Worm (Caenorhabditis elegans) whole organism, L2 larva: Measurements from ENCODE around the gene Y20C6A.1.
"Not testable (repeated sequence)": the region's sequence is repeated elsewhere in the genome, so short reads cannot be mapped to it uniquely, and the experiment has no call there.

Source experiments
- C34F6.9 ChIP-seq: fragments of 150-350 bp; optimal IDR thresholded peaks from 2 replicates; lab custom pipeline; 2014; ENCODE audit warnings: missing biosample characterization, missing genetic modification characterization
- F13H6.1 ChIP-seq: sonication (generic microtip); optimal IDR thresholded peaks from 2 replicates; lab custom pipeline; 2016; ENCODE audit warnings: missing genetic modification characterization, missing compliant biosample characterization
- R02D3.7 ChIP-seq: fragments of 150-350 bp; optimal IDR thresholded peaks from 2 replicates; lab custom pipeline; 2014; ENCODE audit warnings: missing biosample characterization, missing genetic modification characterization
- alr-1 ChIP-seq: fragments of 150-350 bp; optimal IDR thresholded peaks from 2 replicates; lab custom pipeline; 2014; ENCODE audit warnings: missing biosample characterization, missing genetic modification characterization
- aly-2 ChIP-seq: fragments of 150-350 bp; optimal IDR thresholded peaks from 2 replicates; lab custom pipeline; 2014; ENCODE audit warnings: missing biosample characterization, missing genetic modification characterization
- blmp-1 ChIP-seq: sonication (generic microtip); optimal IDR thresholded peaks from 2 replicates; lab custom pipeline; 2017; ENCODE audit warnings: missing genetic modification characterization, mild to moderate bottlenecking, missing compliant biosample characterization, antibody characterized with exemption, moderate library complexity; ENCODE audit not compliant: insufficient read depth
- ceh-16 ChIP-seq: fragments of 150-350 bp; optimal IDR thresholded peaks from 2 replicates; lab custom pipeline; 2014; ENCODE audit warnings: missing biosample characterization, missing genetic modification characterization
- ceh-82 ChIP-seq: fragments of 150-350 bp; optimal IDR thresholded peaks from 2 replicates; lab custom pipeline; 2014; ENCODE audit warnings: missing biosample characterization, missing genetic modification characterization
- crh-2 ChIP-seq: sonication (generic microtip); optimal IDR thresholded peaks from 2 replicates; lab custom pipeline; 2017; ENCODE audit warnings: missing biosample characterization, missing genetic modification characterization
- dmd-4 ChIP-seq: sonication (generic microtip); optimal IDR thresholded peaks from 2 replicates; lab custom pipeline; 2017; ENCODE audit warnings: missing biosample characterization, missing genetic modification characterization
- elt-1 ChIP-seq: fragments of 150-350 bp; optimal IDR thresholded peaks from 2 replicates; lab custom pipeline; 2014; ENCODE audit warnings: missing biosample characterization, missing genetic modification characterization
- fos-1 ChIP-seq: fragments of 150-350 bp; optimal IDR thresholded peaks from 2 replicates; lab custom pipeline; 2014; ENCODE audit warnings: missing biosample characterization, missing genetic modification characterization
- gmeb-1 ChIP-seq: fragments of 150-350 bp; optimal IDR thresholded peaks from 2 replicates; lab custom pipeline; 2014; ENCODE audit warnings: missing biosample characterization, missing genetic modification characterization
- lin-11 ChIP-seq: fragments of 150-350 bp; sonication (generic microtip); optimal IDR thresholded peaks from 2 replicates; lab custom pipeline; 2014; ENCODE audit warnings: missing biosample characterization, missing genetic modification characterization, inconsistent platforms, mixed read lengths
- lin-39 ChIP-seq: fragments of 150-350 bp; optimal IDR thresholded peaks from 2 replicates; lab custom pipeline; 2014; ENCODE audit warnings: missing biosample characterization, missing genetic modification reagents, missing genetic modification characterization
- mab-5 ChIP-seq: fragments of 150-350 bp; optimal IDR thresholded peaks from 2 replicates; lab custom pipeline; 2014; ENCODE audit warnings: missing biosample characterization, missing genetic modification characterization
- mbf-1 ChIP-seq: sonication (generic microtip); optimal IDR thresholded peaks from 2 replicates; lab custom pipeline; 2017; ENCODE audit warnings: missing biosample characterization, missing genetic modification characterization
- nhr-10 ChIP-seq: sonication (generic microtip); optimal IDR thresholded peaks from 2 replicates; lab custom pipeline; 2017; ENCODE audit warnings: missing biosample characterization, missing genetic modification characterization
- nhr-12 ChIP-seq: fragments of 150-350 bp; optimal IDR thresholded peaks from 2 replicates; lab custom pipeline; 2014; ENCODE audit warnings: missing biosample characterization, missing genetic modification characterization
- nhr-129 ChIP-seq: fragments of 150-350 bp; optimal IDR thresholded peaks from 2 replicates; lab custom pipeline; 2014; ENCODE audit warnings: missing biosample characterization, missing genetic modification characterization
- nhr-21 ChIP-seq: fragments of 150-350 bp; optimal IDR thresholded peaks from 2 replicates; lab custom pipeline; 2014; ENCODE audit warnings: missing biosample characterization, missing genetic modification characterization
- nhr-23 ChIP-seq: fragments of 150-350 bp; optimal IDR thresholded peaks from 2 replicates; lab custom pipeline; 2014; ENCODE audit warnings: missing biosample characterization, missing genetic modification reagents, missing genetic modification characterization
- nhr-237 ChIP-seq: fragments of 150-350 bp; optimal IDR thresholded peaks from 2 replicates; lab custom pipeline; 2014; ENCODE audit warnings: missing biosample characterization, missing genetic modification characterization
- skn-1 ChIP-seq: sonication (generic microtip); optimal IDR thresholded peaks from 2 replicates; lab custom pipeline; 2017; ENCODE audit warnings: missing biosample characterization, missing genetic modification characterization
- sma-3 ChIP-seq: sonication (generic microtip); optimal IDR thresholded peaks from 2 replicates; lab custom pipeline; 2016; ENCODE audit warnings: missing genetic modification reagents, missing genetic modification characterization, missing compliant biosample characterization
- sma-9 ChIP-seq, 2 experiments: fragments of 150-350 bp in 1 of 2; sonication (generic microtip) in 1 of 2; optimal IDR thresholded peaks; 2 replicates each; lab custom pipeline; 2014 to 2016; ENCODE audit warnings: missing genetic modification characterization in 2 of 2, mild to moderate bottlenecking in 1 of 2, missing biosample characterization in 1 of 2, missing compliant biosample characterization in 1 of 2, missing genetic modification reagents in 1 of 2, moderate library complexity in 1 of 2
- snpc-4 ChIP-seq: fragments of 150-350 bp; optimal IDR thresholded peaks from 2 replicates; lab custom pipeline; 2014; ENCODE audit warnings: missing biosample characterization, missing genetic modification characterization
- unc-39 ChIP-seq: fragments of 150-350 bp; optimal IDR thresholded peaks from 2 replicates; lab custom pipeline; 2014; ENCODE audit warnings: missing biosample characterization, missing genetic modification characterization
- unc-55 ChIP-seq: fragments of 150-350 bp; sonication (generic microtip); optimal IDR thresholded peaks from 3 replicates; lab custom pipeline; 2014; ENCODE audit warnings: missing biosample characterization, missing genetic modification reagents, missing genetic modification characterization
- unc-62 ChIP-seq: fragments of 150-350 bp; optimal IDR thresholded peaks from 2 replicates; lab custom pipeline; 2014; ENCODE audit warnings: missing biosample characterization, missing genetic modification reagents, missing genetic modification characterization
- ztf-1 ChIP-seq: fragments of 200-800 bp; sonication (Bioruptor generic); conservative IDR thresholded peaks from 2 replicates; pipeline ENCODE4 v1.3.6; 2022; ENCODE audit warnings: missing genetic modification characterization, missing compliant biosample characterization
- ztf-11 ChIP-seq: sonication (generic microtip); optimal IDR thresholded peaks from 2 replicates; lab custom pipeline; 2017; ENCODE audit warnings: missing biosample characterization, missing genetic modification characterization

Y20C6A.1 gene

DNA sequence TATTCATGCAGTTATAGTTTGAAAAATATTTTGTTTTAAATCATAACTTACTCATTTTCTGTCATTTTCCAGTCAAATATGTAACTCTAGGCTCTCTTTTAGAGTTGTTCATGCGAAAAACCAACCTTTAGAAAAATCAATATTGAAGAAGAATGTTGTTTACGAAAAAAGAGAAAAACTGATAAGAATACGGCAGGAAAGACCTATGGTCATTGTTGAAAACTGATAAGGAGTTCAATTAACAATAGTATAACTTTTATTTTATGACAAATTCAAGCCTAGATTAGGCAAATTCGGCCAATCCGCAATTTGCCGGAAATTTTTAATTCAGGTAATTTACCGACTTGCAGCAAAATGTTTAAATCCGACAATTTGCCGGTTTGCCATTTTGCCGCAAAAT lies at the start of gene Y20C6A.1:
Y20C6A.1 (minus strand) TSS at position 107 of the 400 bp plus-strand sequence.
- TF ChIP-seq fos-1 (tag; lab: Kevin White, UChicago): peak; percentile 50
- no peak for TF ChIP-seq nhr-129 (tag; lab: Kevin White, UChicago)

DNA sequence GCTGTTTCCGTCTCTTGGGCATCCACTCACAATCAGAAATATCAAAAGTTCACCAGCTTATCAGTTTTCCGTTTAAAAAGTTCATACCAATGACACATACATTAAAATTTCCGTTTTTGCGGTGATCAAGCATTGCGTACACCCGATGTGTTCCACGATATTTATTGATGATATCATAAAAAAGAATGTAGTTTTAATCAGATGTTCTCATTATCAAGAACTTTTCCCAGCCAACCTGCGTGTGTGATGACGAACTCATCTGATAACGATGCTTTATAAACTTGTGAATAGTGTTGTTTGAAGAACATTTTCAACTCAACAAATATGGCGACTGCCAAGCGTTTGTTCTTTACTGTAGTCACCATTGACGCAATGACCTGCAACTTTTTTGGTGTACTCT lies 40.3 kb upstream of the Y20C6A.1 start, which contains the start of gene clc-21:
clc-21 (plus strand) TSS at position 301 of the 400 bp plus-strand sequence.
- TF ChIP-seq elt-1 (tag; lab: Kevin White, UChicago) (no peak), unc-55 (no peak), fos-1 (tag; lab: Kevin White, UChicago) (peak; percentile 35), ceh-16 (no peak), lin-39 (tag; lab: Kevin White, UChicago) (no peak), nhr-23 (tag; lab: Kevin White, UChicago) (no peak)

DNA sequence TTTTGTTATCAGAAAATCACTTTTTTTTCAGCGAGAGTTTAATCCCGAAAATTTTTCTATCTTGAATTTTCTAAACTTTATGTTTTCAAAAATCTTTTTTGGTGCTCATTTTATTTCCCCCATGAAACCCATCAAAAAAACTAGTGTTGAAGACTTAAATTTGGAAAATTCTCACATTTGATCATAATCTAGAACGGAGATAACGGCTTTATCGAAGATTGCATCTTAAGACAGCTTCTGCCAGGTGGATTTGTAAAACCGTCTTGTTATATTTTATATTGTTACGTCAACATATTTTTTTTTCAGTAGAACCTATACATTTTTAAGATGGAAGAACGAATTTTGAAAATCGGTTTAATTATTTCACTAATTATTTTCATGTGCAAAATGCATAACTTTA lies 38.4 kb upstream of the Y20C6A.1 start, which contains the start of gene T27C5.12:
T27C5.12 (plus strand) TSS at position 301 of the 400 bp plus-strand sequence.
- TF ChIP-seq sma-9 (GFP tag; optimal IDR thresholded peaks at IDR 0.05; lab: Kevin White, UChicago): no peak
- TF ChIP-seq sma-9 (tag; optimal IDR thresholded peaks at IDR 0.05; lab: Kevin White, UChicago): no peak
- no peak for TF ChIP-seq snpc-4
- no peak for TF ChIP-seq nhr-21 (tag; lab: Kevin White, UChicago)
- TF ChIP-seq gmeb-1 (tag; lab: Kevin White, UChicago): no peak
- TF ChIP-seq unc-39 (tag; lab: Kevin White, UChicago): no peak
- TF ChIP-seq C34F6.9 (tag; lab: Kevin White, UChicago): no peak
- TF ChIP-seq nhr-237 (tag; lab: Kevin White, UChicago): no peak
- TF ChIP-seq, all 48 proteins: peak for 0

DNA sequence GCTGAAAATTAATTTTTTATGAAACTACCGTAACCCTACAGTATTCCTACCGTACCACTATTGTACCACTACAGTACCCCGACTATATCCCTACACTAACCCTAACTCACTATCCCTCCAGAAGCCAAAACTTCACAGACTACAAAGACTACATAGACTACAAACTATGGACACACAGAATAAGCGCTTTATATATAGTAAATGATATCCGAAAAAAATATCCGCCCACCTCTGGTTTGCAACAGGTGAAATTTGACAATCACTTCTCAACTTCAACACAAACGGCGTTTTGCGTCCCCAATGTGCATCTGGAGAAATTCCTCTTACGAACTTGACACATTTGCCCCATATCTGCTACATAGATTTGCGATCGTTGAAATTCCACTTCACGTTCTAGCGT lies 33.4 kb upstream of the Y20C6A.1 start, which contains the start of gene srh-132:
srh-132 (plus strand) TSS at position 301 of the 400 bp plus-strand sequence.
- not testable (repeated sequence) for TF ChIP-seq sma-3 (GFP tag; lab: Kevin White, UChicago); unc-39 (tag; lab: Kevin White, UChicago); crh-2 (tag; lab: Kevin White, UChicago)

DNA sequence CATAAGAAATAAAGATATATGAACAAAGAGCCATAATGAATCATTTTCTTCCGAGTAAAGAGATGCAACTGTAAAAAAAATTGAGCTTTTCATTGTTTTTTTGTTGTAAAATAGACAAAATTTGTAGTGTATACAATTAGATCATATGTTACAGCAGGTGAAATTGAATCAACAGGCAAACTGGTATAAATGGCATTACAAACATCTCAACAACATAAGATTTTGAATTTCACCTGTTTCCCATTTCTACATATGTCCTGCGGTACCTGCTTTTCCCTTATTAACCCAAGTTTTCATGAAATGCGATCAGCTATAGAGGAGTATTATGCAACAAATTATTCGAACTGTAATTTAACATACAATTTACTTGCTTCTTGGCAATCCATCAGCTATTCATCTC lies 18.8 kb upstream of the Y20C6A.1 start, which contains the start of gene srh-120:
srh-120 (plus strand) TSS at position 301 of the 400 bp plus-strand sequence.
- TF ChIP-seq ztf-1 (GFP tag; lab: Robert Waterston, UW) (no peak), ceh-82 (no peak), dmd-4 (tag; lab: Kevin White, UChicago) (no peak), crh-2 (tag; lab: Kevin White, UChicago) (no peak), nhr-10 (tag; lab: Kevin White, UChicago) (no peak), alr-1 (tag; lab: Kevin White, UChicago) (no peak), mbf-1 (tag; lab: Kevin White, UChicago) (no peak), nhr-12 (tag; lab: Kevin White, UChicago) (no peak), elt-1 (tag; lab: Kevin White, UChicago) (no peak), ceh-16 (no peak), unc-62 (GFP tag; lab: Kevin White, UChicago) (no peak), mab-5 (no peak), aly-2 (no peak), nhr-23 (tag; lab: Kevin White, UChicago) (no peak), ztf-11 (tag; lab: Kevin White, UChicago) (no peak), R02D3.7 (tag; lab: Kevin White, UChicago) (no peak), blmp-1 (no peak), skn-1 (tag; lab: Kevin White, UChicago) (no peak)

DNA sequence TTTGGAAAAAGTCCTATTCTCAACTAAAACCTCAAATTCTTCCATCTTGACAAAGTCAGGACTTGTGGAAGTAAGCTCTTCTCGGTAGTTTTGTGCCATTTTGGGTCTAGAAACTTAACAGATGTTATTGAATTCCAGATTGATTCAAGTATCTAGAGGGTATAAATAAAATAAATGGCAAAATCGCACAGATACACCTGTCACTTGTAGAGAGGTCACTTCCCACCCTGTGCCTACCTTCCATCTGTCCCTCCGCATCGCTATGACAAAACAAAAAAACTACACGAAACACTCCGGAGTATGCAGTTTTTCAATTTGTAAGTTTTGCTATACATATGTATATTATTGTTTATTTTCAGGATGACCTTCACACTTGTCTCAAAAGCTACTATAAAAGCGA lies 3.4 kb upstream of the Y20C6A.1 start, which contains the start of gene Y20C6A.4:
Y20C6A.4 (plus strand) TSS at position 301 of the 400 bp plus-strand sequence.
- TF ChIP-seq C34F6.9 (tag; lab: Kevin White, UChicago) (no peak), sma-3 (GFP tag; lab: Kevin White, UChicago) (no peak), elt-1 (tag; lab: Kevin White, UChicago) (no peak), alr-1 (tag; lab: Kevin White, UChicago) (no peak), ztf-1 (GFP tag; lab: Robert Waterston, UW) (no peak), F13H6.1 (tag; lab: Kevin White, UChicago) (no peak), lin-11 (no peak)
